Worm (Caenorhabditis elegans) whole organism, midembryonic: Measurements from ENCODE around the gene H09F14.1.

Source experiments
- flt-1 ChIP-seq: fragments of 200-800 bp; sonication (Bioruptor generic); IDR thresholded peaks from 2 replicates; pipeline ENCODE4 v1.3.6; 2022; ENCODE audit warnings: missing genetic modification characterization, missing compliant biosample characterization
- tab-1 ChIP-seq: fragments of 200-800 bp; sonication (Bioruptor generic); IDR thresholded peaks from 2 replicates; pipeline ENCODE4 v1.3.6; 2022; ENCODE audit warnings: missing genetic modification characterization, missing compliant biosample characterization

DNA sequence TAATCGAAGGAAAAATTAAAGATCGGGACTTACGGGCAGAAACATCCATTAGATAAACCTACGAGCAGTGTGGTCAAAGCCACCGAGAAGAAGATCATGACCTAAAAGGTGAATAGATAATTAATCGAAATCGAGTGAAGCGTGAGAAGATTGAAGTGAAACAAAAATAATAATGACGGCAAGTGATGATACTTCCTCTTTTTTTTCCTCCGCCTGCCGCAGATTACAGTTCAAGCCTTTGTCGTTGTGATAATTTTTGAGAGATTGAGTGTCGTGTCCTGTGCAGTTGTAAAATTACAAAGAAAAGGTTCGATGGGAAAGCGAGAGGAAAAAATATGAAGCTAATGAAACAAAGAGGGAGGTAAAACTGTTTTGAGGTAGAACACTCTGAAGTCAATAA, 22.9 kb downstream of the H09F14.1 start, which contains the start of gene T21C9.9:
- no peak for TF ChIP-seq flt-1 (GFP tag; lab: Robert Waterston, UW)
- TF ChIP-seq tab-1, result no peak
